Worm (Caenorhabditis elegans): ENCODE measurements around the gene dhhc-13.

Gene dhhc-13

DNA sequence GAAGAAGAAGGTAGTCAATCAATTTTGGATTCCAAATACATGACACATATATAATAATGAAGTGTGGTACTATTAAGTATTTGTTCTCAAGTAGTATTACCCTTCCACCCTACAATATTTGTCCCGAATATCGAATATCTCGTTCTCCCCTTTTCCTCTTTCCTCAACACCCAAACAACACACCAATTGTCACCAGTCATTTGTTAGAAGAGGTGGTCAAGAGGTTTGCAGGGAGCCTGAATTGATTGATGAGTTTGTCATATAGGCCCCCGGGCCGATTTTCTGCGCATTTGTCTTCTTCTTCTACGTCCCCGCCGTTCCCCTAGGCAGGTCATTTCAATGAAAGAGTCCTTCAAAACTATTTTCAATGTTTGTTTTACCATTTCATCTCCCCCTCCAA lies 47.2 kb downstream of the dhhc-13 start:
- no peak for TF ChIP-seq cog-1 (tag; optimal IDR thresholded peaks at IDR 0.05)
- TF ChIP-seq klf-2 (GFP tag; conservative IDR thresholded peaks at IDR 0.05) = no peak

ce11 chrIV:5967035-5967499 lies 49.9 kb downstream of the dhhc-13 start:
- TF ChIP-seq flt-1 (GFP tag; IDR thresholded peaks at IDR 0.05) = peak; percentile 94
- peak; percentile 95 for TF ChIP-seq ztf-29 (GFP tag; IDR thresholded peaks at IDR 0.05)
- peak; percentile 82 for TF ChIP-seq cog-1 (tag; optimal IDR thresholded peaks at IDR 0.05)
- peak; percentile 87 for TF ChIP-seq T22C8.4 (GFP tag; IDR thresholded peaks at IDR 0.05)
- TF ChIP-seq ztf-23 (GFP tag; IDR thresholded peaks at IDR 0.05) = peak; percentile 93
- TF ChIP-seq klf-2 (GFP tag; conservative IDR thresholded peaks at IDR 0.05) = peak; percentile 86
- peak; percentile 52 for TF ChIP-seq med-1 (GFP tag; optimal IDR thresholded peaks at IDR 0.05; ENCODE audit: insufficient read depth)
- TF ChIP-seq tab-1 (GFP tag; IDR thresholded peaks at IDR 0.05) = peak; percentile 90
- TF ChIP-seq ref-1 (GFP tag; conservative IDR thresholded peaks at IDR 0.05) = peak; percentile 81

DNA sequence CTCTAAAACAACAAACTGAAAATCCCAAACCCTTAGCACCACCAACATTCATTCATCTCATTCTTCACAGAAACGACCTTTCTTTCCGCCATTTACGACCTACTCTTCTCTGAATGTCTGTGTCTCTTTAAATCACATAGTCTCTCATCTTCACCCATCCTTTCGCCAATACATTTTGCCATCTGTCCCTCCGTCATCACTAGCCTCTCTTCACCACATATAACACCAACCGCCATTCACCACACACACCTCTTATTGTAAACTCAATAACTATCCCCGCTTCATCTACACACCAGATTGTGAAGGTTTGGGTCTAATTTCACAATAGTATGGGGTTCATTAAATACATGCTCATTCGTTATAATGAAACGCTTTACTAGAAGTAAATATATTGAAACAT lies 53.4 kb downstream of the dhhc-13 start:
- TF ChIP-seq T22C8.4 (GFP tag; IDR thresholded peaks at IDR 0.05) = no peak
